Fruit fly (Drosophila melanogaster) Kc167 (cell line): Measurements from ENCODE around the gene dan.

Source experiments
- Myc ChIP-seq: fragments of >200 bp; optimal IDR thresholded peaks from 2 replicates; lab custom pipeline; 2017; ENCODE audit warnings: missing external identifiers
- Sin3A ChIP-seq: fragments of >200 bp; optimal IDR thresholded peaks from 2 replicates; lab custom pipeline; 2018; ENCODE audit warnings: missing external identifiers
- h ChIP-seq: fragments of >200 bp; optimal IDR thresholded peaks from 3 replicates; lab custom pipeline; 2018; ENCODE audit warnings: missing external identifiers
- insv ChIP-seq: fragments of >200 bp; optimal IDR thresholded peaks from 3 replicates; lab custom pipeline; 2018; ENCODE audit warnings: missing external identifiers
- psq ChIP-seq: fragments of >200 bp; optimal IDR thresholded peaks from 2 replicates; lab custom pipeline; 2017; ENCODE audit warnings: missing external identifiers
- ttk ChIP-seq: sonication (Bioruptor generic); optimal IDR thresholded peaks from 2 replicates; lab custom pipeline; 2017; ENCODE audit warnings: missing external identifiers

The dan gene

dm6 chr3R:25183484-25184442 lies at the start of gene dan:
Gene dan, plus strand, starts transcription at chr3R:25184383.
- no peak for TF ChIP-seq insv (lab: Kevin White, UChicago)
- no peak for TF ChIP-seq ttk (lab: Kevin White, UChicago)
- no peak for TF ChIP-seq h (lab: Kevin White, UChicago)
- no peak for TF ChIP-seq psq
- TF ChIP-seq Myc (lab: Kevin White, UChicago), result no peak
- no peak for TF ChIP-seq Sin3A (lab: Kevin White, UChicago)

- TF ChIP-seq psq (no peak), ttk (lab: Kevin White, UChicago) (no peak)
Measured at dm6 chr3R:25137565-25138367, 46.4 kb upstream of the dan start, which contains the start of gene danr. Gene danr, plus strand, starts transcription at chr3R:25138072.

dm6 chr3R:25152342-25152741 lies 31.8 kb upstream of the dan start:
- TF ChIP-seq ttk (lab: Kevin White, UChicago), result no peak

dm6 chr3R:25161520-25161919 lies 22.7 kb upstream of the dan start:
- TF ChIP-seq psq (no peak), h (lab: Kevin White, UChicago) (no peak), ttk (lab: Kevin White, UChicago) (no peak), Sin3A (lab: Kevin White, UChicago) (no peak), insv (lab: Kevin White, UChicago) (no peak), Myc (lab: Kevin White, UChicago) (no peak)

dm6 chr3R:25166788-25167187 lies 17.4 kb upstream of the dan start:
- TF ChIP-seq Myc (lab: Kevin White, UChicago) (no peak), h (lab: Kevin White, UChicago) (no peak), Sin3A (lab: Kevin White, UChicago) (no peak), ttk (lab: Kevin White, UChicago) (no peak), psq (no peak), insv (lab: Kevin White, UChicago) (no peak)

- TF ChIP-seq ttk (lab: Kevin White, UChicago) (no peak), insv (lab: Kevin White, UChicago) (no peak), Myc (lab: Kevin White, UChicago) (no peak), h (lab: Kevin White, UChicago) (no peak), Sin3A (lab: Kevin White, UChicago) (no peak), psq (no peak)
Measured at dm6 chr3R:25167407-25168191, 16.6 kb upstream of the dan start.

DNA sequence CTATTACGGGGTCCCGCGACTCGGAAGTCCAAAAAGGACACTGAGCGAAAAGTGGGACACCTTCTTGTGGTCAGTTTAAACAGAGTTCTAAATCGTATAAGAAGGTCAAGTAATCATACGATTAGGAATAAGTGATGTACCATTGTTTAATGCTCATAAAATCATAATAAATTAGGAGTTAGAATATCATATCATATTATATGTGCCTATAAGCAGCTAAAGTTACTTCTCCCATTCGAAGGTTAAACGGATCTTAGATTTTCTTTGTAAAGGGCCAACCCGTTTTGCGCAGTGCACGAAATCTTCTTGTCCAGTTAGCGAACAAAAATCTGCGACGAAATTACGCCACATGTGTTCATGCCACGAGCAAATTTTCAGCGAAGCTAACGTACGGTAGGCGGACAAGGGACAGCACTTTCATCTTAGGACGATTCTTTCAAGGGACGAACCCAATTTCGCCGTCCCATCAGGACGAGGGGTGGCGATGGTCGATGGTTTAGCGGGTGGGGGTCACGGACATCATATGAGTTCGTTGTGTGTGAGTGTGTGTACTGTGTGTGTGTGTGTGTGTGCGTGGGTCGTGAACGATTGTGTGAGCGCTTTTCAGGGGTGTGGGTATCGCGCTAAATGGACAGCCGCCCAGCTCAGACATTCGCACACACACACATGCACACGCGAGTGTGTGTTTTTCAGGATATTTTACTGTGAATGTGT lies 15.8 kb upstream of the dan start:
- TF ChIP-seq Sin3A (lab: Kevin White, UChicago), result no peak
- TF ChIP-seq ttk (lab: Kevin White, UChicago), result no peak
- no peak for TF ChIP-seq Myc (lab: Kevin White, UChicago)
- no peak for TF ChIP-seq psq
- no peak for TF ChIP-seq insv (lab: Kevin White, UChicago)
- no peak for TF ChIP-seq h (lab: Kevin White, UChicago)

- TF ChIP-seq h (lab: Kevin White, UChicago), result no peak
Measured at dm6 chr3R:25172353-25172752, 11.8 kb upstream of the dan start.

DNA sequence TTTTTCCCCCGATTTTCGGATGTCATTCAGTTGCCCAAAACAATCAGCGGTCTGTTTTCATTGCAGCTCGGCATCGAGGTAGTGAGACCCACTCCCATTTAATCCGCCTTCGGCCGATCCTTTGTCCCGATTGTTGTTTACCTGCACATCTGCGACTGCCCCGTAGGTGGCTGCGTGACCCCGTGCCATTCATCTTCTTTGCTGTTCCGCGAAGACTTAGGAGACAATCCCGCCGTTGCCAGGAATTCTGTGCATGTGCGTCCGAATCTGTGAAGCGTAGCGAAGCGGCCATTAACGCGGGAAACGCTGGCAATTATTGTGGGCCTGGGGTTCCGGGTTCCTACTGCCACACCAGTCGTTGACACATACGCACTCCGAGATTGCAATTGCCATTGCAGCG lies 11.2 kb upstream of the dan start:
- no peak for TF ChIP-seq h (lab: Kevin White, UChicago)
- no peak for TF ChIP-seq insv (lab: Kevin White, UChicago)
- no peak for TF ChIP-seq ttk (lab: Kevin White, UChicago)
- no peak for TF ChIP-seq psq
- TF ChIP-seq Myc (lab: Kevin White, UChicago), result no peak
- TF ChIP-seq Sin3A (lab: Kevin White, UChicago), result no peak

dm6 chr3R:25174244-25174643 lies 9.9 kb upstream of the dan start:
- TF ChIP-seq Sin3A (lab: Kevin White, UChicago) (no peak), Myc (lab: Kevin White, UChicago) (no peak), insv (lab: Kevin White, UChicago) (no peak), psq (no peak), h (lab: Kevin White, UChicago) (no peak), ttk (lab: Kevin White, UChicago) (no peak)

- no peak for TF ChIP-seq Sin3A (lab: Kevin White, UChicago)
- TF ChIP-seq ttk (lab: Kevin White, UChicago), result no peak
- TF ChIP-seq psq, result no peak
- TF ChIP-seq Myc (lab: Kevin White, UChicago), result no peak
- no peak for TF ChIP-seq insv (lab: Kevin White, UChicago)
- no peak for TF ChIP-seq h (lab: Kevin White, UChicago)
Measured at dm6 chr3R:25176517-25176916, 7.7 kb upstream of the dan start.
